In the genomic region with DNA sequence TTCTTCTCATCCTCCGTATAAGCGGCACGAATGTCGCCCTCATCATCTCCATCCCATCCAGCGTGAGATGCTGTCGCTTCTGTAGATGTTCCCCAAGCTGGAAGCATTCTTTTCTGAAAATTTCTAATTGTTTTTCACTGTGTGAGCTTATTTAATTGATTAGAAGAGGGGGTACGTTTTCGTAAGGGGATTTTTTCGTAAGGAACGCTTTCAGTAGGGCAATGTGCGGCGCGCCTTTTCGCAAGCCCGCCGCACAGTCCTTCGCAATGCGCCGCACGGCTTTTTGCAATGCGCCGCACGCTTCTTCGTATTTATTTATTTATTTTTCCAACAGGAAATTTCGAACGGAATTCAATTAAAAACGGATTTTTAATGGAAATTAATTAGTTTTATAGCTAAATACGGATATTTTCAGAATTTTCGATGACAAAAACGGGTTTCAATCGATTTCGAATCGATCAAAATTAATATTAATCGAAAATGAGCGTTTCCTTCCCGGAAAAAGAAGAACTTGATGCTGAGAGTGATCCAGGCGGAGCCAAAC, we compare ENCODE assay signal across 4 worm cellular contexts.
A peak's percentile ranks its signal among the peaks of the same experiment; 100 is the strongest.
TF ChIP-seq lines count a peak whose summit lies in the region.
"Not testable (repeated sequence)": the region's sequence is repeated elsewhere in the genome, so short reads cannot be mapped to it uniquely, and the experiment has no call there.

TSS of gene set-25 (minus strand) at position 120 of the 544 bp plus-strand sequence.

TF ChIP-seq in whole organism, L2 larva, 48 proteins besides CTCF, POLR2A, EP300 and RAD21:
- TF ChIP-seq lsy-2 (tag; optimal IDR thresholded peaks at IDR 0.05; lab: Kevin White, UChicago): peak in 1 of 2 experiments; percentile 37
- peak; percentile 8 for TF ChIP-seq sma-3 (GFP tag; optimal IDR thresholded peaks at IDR 0.05; lab: Kevin White, UChicago)

TF ChIP-seq in whole organism, L4 larva, 104 proteins besides CTCF, POLR2A, EP300 and RAD21:
- TF ChIP-seq unc-130 (GFP tag; optimal IDR thresholded peaks at IDR 0.05; lab: Kevin White, UChicago) (peak; percentile 13), aha-1 (tag; lab: Kevin White, UChicago) (peak; percentile 27), lin-29 (GFP tag; IDR thresholded peaks at IDR 0.05; lab: Robert Waterston, UW) (peak; percentile 17; the same call in 1 of the 2 replicates), pha-4 (GFP tag; IDR thresholded peaks at IDR 0.05; lab: Robert Waterston, UW) (peak; percentile 50; the same call in 1 of the 2 replicates), mep-1 (tag; optimal IDR thresholded peaks at IDR 0.05; lab: Kevin White, UChicago) (peak; percentile 36), hlh-11 (tag; optimal IDR thresholded peaks at IDR 0.05; lab: Kevin White, UChicago) (peak; percentile 13), lin-38 (GFP tag; IDR thresholded peaks at IDR 0.05; lab: Robert Waterston, UW) (peak; percentile 47), hmg-1.1 (GFP tag; IDR thresholded peaks at IDR 0.05; lab: Robert Waterston, UW) (peak; percentile 65), egl-43 (GFP tag; IDR thresholded peaks at IDR 0.05; lab: Robert Waterston, UW) (0 out of 2 replicates have a peak, but pooled peaks have one; percentile 23), ctbp-1 (GFP tag; IDR thresholded peaks at IDR 0.05; lab: Robert Waterston, UW) (peak; percentile 36; the same call in 1 of the 2 replicates)
- not testable (repeated sequence) for TF ChIP-seq pha-4 (tag; optimal IDR thresholded peaks at IDR 0.05; lab: Kevin White, UChicago)

TF ChIP-seq in whole organism, late embryonic, 69 proteins besides CTCF, POLR2A, EP300 and RAD21:
- peak; percentile 48 for TF ChIP-seq tbx-2 (tag; optimal IDR thresholded peaks at IDR 0.05; lab: Kevin White, UChicago)
- TF ChIP-seq K09A11.1 (tag; optimal IDR thresholded peaks at IDR 0.05; lab: Kevin White, UChicago; ENCODE audit: insufficient read depth): peak; percentile 45
- TF ChIP-seq C38D4.7 (GFP tag; optimal IDR thresholded peaks at IDR 0.05; lab: Kevin White, UChicago): peak; percentile 22
- peak; percentile 48; the same call in 1 of the 2 replicates for TF ChIP-seq ceh-45 (GFP tag; IDR thresholded peaks at IDR 0.05; lab: Robert Waterston, UW)
- TF ChIP-seq fax-1 (tag; optimal IDR thresholded peaks at IDR 0.05; lab: Kevin White, UChicago): peak; percentile 27
- peak; percentile 30 for TF ChIP-seq ceh-34 (tag; optimal IDR thresholded peaks at IDR 0.05; lab: Kevin White, UChicago)
- peak; percentile 47 for TF ChIP-seq elt-2 (tag; optimal IDR thresholded peaks at IDR 0.05; lab: Kevin White, UChicago)
- TF ChIP-seq pat-9 (tag; optimal IDR thresholded peaks at IDR 0.05; lab: Kevin White, UChicago): peak; percentile 34
- peak; percentile 48 for TF ChIP-seq ceh-14 (tag; optimal IDR thresholded peaks at IDR 0.05; lab: Kevin White, UChicago)
- peak; percentile 12 for TF ChIP-seq pha-2 (tag; optimal IDR thresholded peaks at IDR 0.05; lab: Kevin White, UChicago)
- TF ChIP-seq unc-86 (tag; optimal IDR thresholded peaks at IDR 0.05; lab: Kevin White, UChicago): peak; percentile 50
- TF ChIP-seq unc-3 (GFP tag; conservative IDR thresholded peaks at IDR 0.05; lab: Robert Waterston, UW): peak; percentile 33; the same call in 1 of the 2 replicates
- peak; percentile 8 for TF ChIP-seq unc-3 (tag; optimal IDR thresholded peaks at IDR 0.05; lab: Kevin White, UChicago)
- TF ChIP-seq K02D7.2 (tag; optimal IDR thresholded peaks at IDR 0.05; lab: Kevin White, UChicago): peak; percentile 71
- TF ChIP-seq ztf-16 (tag; optimal IDR thresholded peaks at IDR 0.05; lab: Kevin White, UChicago): peak; percentile 8
- TF ChIP-seq ttx-3 (tag; optimal IDR thresholded peaks at IDR 0.05; lab: Kevin White, UChicago): peak; percentile 52
- peak; percentile 19 for TF ChIP-seq sox-4 (tag; optimal IDR thresholded peaks at IDR 0.05; lab: Kevin White, UChicago)
- peak; percentile 22 for TF ChIP-seq dmd-4 (tag; optimal IDR thresholded peaks at IDR 0.05; lab: Kevin White, UChicago; ENCODE audit: borderline replicate concordance)
- TF ChIP-seq ceh-2 (tag; optimal IDR thresholded peaks at IDR 0.05; lab: Kevin White, UChicago): peak; percentile 59
- peak; percentile 44 for TF ChIP-seq zip-5 (tag; optimal IDR thresholded peaks at IDR 0.05; lab: Kevin White, UChicago)

TF ChIP-seq in whole organism, mixed stage, embryonic, 35 proteins besides CTCF, POLR2A, EP300 and RAD21:
- TF ChIP-seq sptf-1 (tag; optimal IDR thresholded peaks at IDR 0.05; lab: Kevin White, UChicago): peak; percentile 50
- TF ChIP-seq drap-1 (GFP tag; optimal IDR thresholded peaks at IDR 0.05; lab: Kevin White, UChicago): peak; percentile 14
- TF ChIP-seq M03D4.4 (tag; optimal IDR thresholded peaks at IDR 0.05; lab: Kevin White, UChicago): peak; percentile 43
- peak; percentile 59 for TF ChIP-seq ceh-43 (GFP tag; optimal IDR thresholded peaks at IDR 0.05; lab: Kevin White, UChicago)
- peak; percentile 51 for TF ChIP-seq mls-2 (tag; optimal IDR thresholded peaks at IDR 0.05; lab: Kevin White, UChicago)
TF ChIP-seq in whole organism, mixed stage, embryonic: peak in this region for 5; not testable (repeated sequence) for 30.
